Fruit fly (Drosophila melanogaster): Measurements from ENCODE around the gene Surf1.

dm6 chr3L:7008351-7008750, 50.2 kb downstream of the Surf1 start:
- TF ChIP-seq EcR (GFP tag; optimal IDR thresholded peaks at IDR 0.05): no peak
- no peak for TF ChIP-seq usp (GFP tag; optimal IDR thresholded peaks at IDR 0.05)
- no peak for TF ChIP-seq psq (optimal IDR thresholded peaks at IDR 0.05)
- no peak for TF ChIP-seq pan (optimal IDR thresholded peaks at IDR 0.05)
